Worm (Caenorhabditis elegans): Measurements from ENCODE around the gene ndnf-1.

The ndnf-1 gene

ce11 chrIV:3018588-3018987, 10.2 kb downstream of the ndnf-1 start:
- TF ChIP-seq R02D3.7 (tag; optimal IDR thresholded peaks at IDR 0.05): no peak
- no peak for TF ChIP-seq ceh-9 (tag; optimal IDR thresholded peaks at IDR 0.05)
- no peak for TF ChIP-seq elt-2 (tag; optimal IDR thresholded peaks at IDR 0.05)
- no peak for TF ChIP-seq mml-1 (tag; optimal IDR thresholded peaks at IDR 0.05)
- no peak for TF ChIP-seq aly-2 (tag; optimal IDR thresholded peaks at IDR 0.05)
- TF ChIP-seq nhr-76 (tag; optimal IDR thresholded peaks at IDR 0.05): no peak
- TF ChIP-seq ceh-28 (tag; optimal IDR thresholded peaks at IDR 0.05): peak; percentile 4
- TF ChIP-seq nhr-25 (tag; optimal IDR thresholded peaks at IDR 0.05): peak; percentile 3
- TF ChIP-seq nfya-1 (tag; optimal IDR thresholded peaks at IDR 0.05; ENCODE audit: insufficient read depth): peak; percentile 62
- no peak for TF ChIP-seq egl-5 (tag; optimal IDR thresholded peaks at IDR 0.05)
- TF ChIP-seq nhr-77 (tag; optimal IDR thresholded peaks at IDR 0.05): no peak
- no peak for TF ChIP-seq elt-1 (tag; optimal IDR thresholded peaks at IDR 0.05)
- no peak for TF ChIP-seq ztf-4 (tag; optimal IDR thresholded peaks at IDR 0.05)

ce11 chrIV:3016202-3016601, 12.5 kb downstream of the ndnf-1 start:
- TF ChIP-seq nhr-67 (tag; optimal IDR thresholded peaks at IDR 0.05): no peak
- no peak for TF ChIP-seq skn-1 (tag; optimal IDR thresholded peaks at IDR 0.05)
- TF ChIP-seq sea-2 (GFP tag; optimal IDR thresholded peaks at IDR 0.05): no peak
- no peak for TF ChIP-seq nhr-43 (tag; optimal IDR thresholded peaks at IDR 0.05; ENCODE audit: poor library complexity, severe bottlenecking)

ce11 chrIV:3014610-3015009, 14.1 kb downstream of the ndnf-1 start:
- TF ChIP-seq snpc-4 (tag; optimal IDR thresholded peaks at IDR 0.05) (no peak), nhr-23 (tag; optimal IDR thresholded peaks at IDR 0.05) (peak; percentile 50), elt-1 (tag; optimal IDR thresholded peaks at IDR 0.05) (peak; percentile 87), nhr-25 (tag; optimal IDR thresholded peaks at IDR 0.05) (peak; percentile 71), lin-39 (tag; optimal IDR thresholded peaks at IDR 0.05) (peak; percentile 10), unc-62 (GFP tag; optimal IDR thresholded peaks at IDR 0.05) (peak; percentile 49)

DNA sequence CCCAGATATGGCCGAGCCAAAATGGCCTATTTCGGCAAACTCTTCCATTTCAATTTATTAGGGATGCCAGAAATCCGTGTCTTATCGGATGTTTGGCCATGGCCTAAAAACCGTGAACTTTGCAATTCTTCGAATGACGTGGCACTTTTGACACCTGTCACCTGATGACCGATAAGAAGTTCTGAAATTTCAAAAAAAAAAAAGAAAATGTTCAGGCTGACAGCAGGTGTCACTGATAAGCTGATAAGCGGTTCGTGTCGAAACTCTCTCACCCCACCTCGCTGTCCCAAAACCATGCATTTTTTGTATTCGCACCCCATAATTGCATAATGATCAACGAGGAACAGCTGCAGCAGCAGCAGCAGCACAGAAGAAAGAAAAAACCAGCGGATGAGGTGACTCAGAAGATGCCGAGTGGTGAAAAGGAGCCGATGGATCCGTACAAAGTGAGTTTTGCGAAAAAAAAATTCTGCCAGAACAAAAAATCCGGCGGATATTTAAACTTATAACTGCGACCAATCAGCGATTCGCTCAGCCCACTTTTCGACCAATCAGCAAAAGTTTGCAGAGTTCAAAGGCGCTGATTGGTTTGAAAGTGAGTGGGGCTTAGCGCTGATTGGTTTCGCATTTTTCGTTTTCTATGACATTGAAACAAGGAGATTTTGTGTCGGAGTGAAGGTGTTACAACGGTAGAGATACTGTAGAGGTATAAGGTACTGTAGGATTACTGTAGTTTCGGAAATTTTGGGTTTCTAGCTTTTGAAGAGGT, 16.2 kb downstream of the ndnf-1 start, which contains the start of the genes Y54G2A.28 and vrp-1:
Y54G2A.28 (minus strand) TSS at position 48 of the 769 bp plus-strand sequence.
vrp-1 (plus strand) TSS at position 214 of the 769 bp plus-strand sequence.
- peak; percentile 55 for TF ChIP-seq pqm-1 (tag; optimal IDR thresholded peaks at IDR 0.05)
- TF ChIP-seq nfya-1 (tag; optimal IDR thresholded peaks at IDR 0.05; ENCODE audit: insufficient read depth): peak; percentile 77
- TF ChIP-seq elt-2 (tag; optimal IDR thresholded peaks at IDR 0.05): peak; percentile 97
- no peak for TF ChIP-seq elt-1 (tag; optimal IDR thresholded peaks at IDR 0.05)

- TF ChIP-seq eor-1 (tag; optimal IDR thresholded peaks at IDR 0.05): no peak
- no peak for TF ChIP-seq R02D3.7 (tag; optimal IDR thresholded peaks at IDR 0.05)
- TF ChIP-seq egl-5 (tag; optimal IDR thresholded peaks at IDR 0.05): no peak
- TF ChIP-seq unc-62 (GFP tag; optimal IDR thresholded peaks at IDR 0.05): no peak
- TF ChIP-seq ceh-16 (tag; optimal IDR thresholded peaks at IDR 0.05): no peak
- TF ChIP-seq ztf-4 (tag; optimal IDR thresholded peaks at IDR 0.05): no peak
- no peak for TF ChIP-seq lsy-12 (tag; optimal IDR thresholded peaks at IDR 0.05)
- TF ChIP-seq pqm-1 (tag; optimal IDR thresholded peaks at IDR 0.05): no peak
- no peak for TF ChIP-seq elt-3 (tag; optimal IDR thresholded peaks at IDR 0.05)
- TF ChIP-seq lin-39 (tag; optimal IDR thresholded peaks at IDR 0.05): no peak
- TF ChIP-seq egl-27 (tag; optimal IDR thresholded peaks at IDR 0.05): no peak
- TF ChIP-seq mml-1 (tag; optimal IDR thresholded peaks at IDR 0.05): no peak
- no peak for TF ChIP-seq nhr-67 (tag; optimal IDR thresholded peaks at IDR 0.05)
- TF ChIP-seq daf-12 (tag; optimal IDR thresholded peaks at IDR 0.05): no peak
- TF ChIP-seq fkh-10 (GFP tag; optimal IDR thresholded peaks at IDR 0.05): no peak
- no peak for TF ChIP-seq elt-2 (tag; optimal IDR thresholded peaks at IDR 0.05)
- TF ChIP-seq nfya-1 (tag; optimal IDR thresholded peaks at IDR 0.05; ENCODE audit: insufficient read depth): no peak
- no peak for TF ChIP-seq mdl-1 (tag; optimal IDR thresholded peaks at IDR 0.05)
These were observed 17.1 kb downstream of the ndnf-1 start for ce11 chrIV:3011647-3012046.

- TF ChIP-seq daf-12 (tag; optimal IDR thresholded peaks at IDR 0.05) (no peak), skn-1 (tag; optimal IDR thresholded peaks at IDR 0.05) (no peak), eor-1 (tag; optimal IDR thresholded peaks at IDR 0.05) (no peak), nhr-77 (tag; optimal IDR thresholded peaks at IDR 0.05) (no peak)
These were observed 19.9 kb downstream of the ndnf-1 start, which contains the start of gene Y54G2A.73 for ce11 chrIV:3008828-3009227. Gene Y54G2A.73 (minus strand): TSS chrIV:3008892.

Measured in whole organism, L3 larva.